Fruit fly (Drosophila melanogaster): ENCODE measurements around the gene Gal.

Gal gene

DNA sequence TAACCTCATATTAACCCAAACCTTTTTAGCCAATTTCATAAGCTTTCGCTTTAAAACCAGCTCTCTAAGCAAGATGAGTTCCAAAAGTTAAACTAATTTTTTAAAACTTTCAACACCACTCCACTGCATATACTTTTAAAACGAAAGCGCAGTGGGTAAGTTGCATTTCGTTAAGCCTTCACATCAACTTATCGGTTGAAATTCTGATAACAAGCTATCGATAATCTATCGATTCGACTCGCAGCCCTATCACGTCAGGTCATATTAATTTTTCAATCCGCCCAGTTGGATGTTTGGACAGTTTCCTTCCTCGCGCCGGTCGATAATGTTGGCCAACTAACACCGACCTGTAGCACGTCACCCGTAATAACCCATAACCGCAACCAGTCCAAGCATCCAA, 20.5 kb downstream of the Gal start, which contains the start of gene ifc (continued):
- TF ChIP-seq Nf-YC (tag; optimal IDR thresholded peaks at IDR 0.05) (peak; percentile 56), Pdp1 (GFP tag; optimal IDR thresholded peaks at IDR 0.05) (peak; percentile 68 to 72), stwl (tag; optimal IDR thresholded peaks at IDR 0.05) (peak; percentile 92), sna (GFP tag; IDR thresholded peaks at IDR 0.05; ENCODE audit: partially characterized antibody) (no peak)

DNA sequence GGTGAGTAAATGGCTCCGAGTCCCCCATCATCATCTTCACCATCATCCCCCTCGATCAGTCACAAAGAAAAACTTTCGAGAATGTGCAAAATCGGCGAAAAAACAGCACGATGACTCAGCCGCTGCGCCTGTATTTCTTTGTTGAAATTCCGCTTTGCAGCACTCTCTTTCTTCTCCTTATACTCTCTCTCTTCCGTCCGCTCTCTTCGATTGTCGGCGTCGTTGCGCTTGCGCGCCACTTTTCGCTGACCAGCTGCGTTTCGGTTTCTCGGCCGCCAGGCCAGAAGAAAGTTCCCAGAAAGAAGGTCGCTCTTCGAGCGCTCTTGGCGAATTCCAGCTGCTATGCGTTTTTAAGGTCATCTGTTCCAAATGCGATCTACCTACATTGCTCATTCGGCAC, 23.4 kb downstream of the Gal start:
- TF ChIP-seq toy (GFP tag; IDR thresholded peaks at IDR 0.05) (no peak), az2 (GFP tag; optimal IDR thresholded peaks at IDR 0.05) (no peak), Adf1 (GFP tag; IDR thresholded peaks at IDR 0.05) (no peak), ewg (GFP tag; optimal IDR thresholded peaks at IDR 0.05) (no peak), chinmo (GFP tag; IDR thresholded peaks at IDR 0.05; ENCODE audit: partially characterized antibody) (no peak), CG2875 (GFP tag; optimal IDR thresholded peaks at IDR 0.05) (no peak), CG15514 (GFP tag; optimal IDR thresholded peaks at IDR 0.05) (no peak), CG15601 (tag; optimal IDR thresholded peaks at IDR 0.05) (no peak), tna (GFP tag; IDR thresholded peaks at IDR 0.05; ENCODE audit: partially characterized antibody) (no peak), CG32532 (GFP tag; IDR thresholded peaks at IDR 0.05) (no peak), sd (tag; optimal IDR thresholded peaks at IDR 0.05) (peak; percentile 8), CG3065 (GFP tag; optimal IDR thresholded peaks at IDR 0.05) (no peak), Blimp-1 (GFP tag; optimal IDR thresholded peaks at IDR 0.05) (no peak), da (GFP tag; optimal IDR thresholded peaks at IDR 0.05) (no peak), CG3163 (GFP tag; optimal IDR thresholded peaks at IDR 0.05) (peak; percentile 50), zfh1 (GFP tag; IDR thresholded peaks at IDR 0.05) (no peak), corto (GFP tag; optimal IDR thresholded peaks at IDR 0.05) (no peak), CG14014 (GFP tag; IDR thresholded peaks at IDR 0.05) (no peak), CG32772 (GFP tag; IDR thresholded peaks at IDR 0.05) (no peak), dm (GFP tag; optimal IDR thresholded peaks at IDR 0.05) (no peak), CG9437 (GFP tag; optimal IDR thresholded peaks at IDR 0.05) (no peak), sna (GFP tag; IDR thresholded peaks at IDR 0.05; ENCODE audit: partially characterized antibody) (no peak), Drgx (GFP tag; IDR thresholded peaks at IDR 0.05) (no peak), tx (GFP tag; optimal IDR thresholded peaks at IDR 0.05) (no peak), CG14965 (GFP tag; optimal IDR thresholded peaks at IDR 0.05; ENCODE audit: borderline replicate concordance) (no peak), Awh (GFP tag; IDR thresholded peaks at IDR 0.05) (no peak), dati (GFP tag; IDR thresholded peaks at IDR 0.05) (no peak), lab (GFP tag; optimal IDR thresholded peaks at IDR 0.05) (no peak), B-H1 (GFP tag; IDR thresholded peaks at IDR 0.05) (no peak), Lpt (GFP tag; optimal IDR thresholded peaks at IDR 0.05) (no peak), Ets97D (GFP tag; optimal IDR thresholded peaks at IDR 0.05) (no peak), croc (GFP tag; conservative IDR thresholded peaks at IDR 0.05) (no peak), Hmx (GFP tag; optimal IDR thresholded peaks at IDR 0.05) (no peak), crc (GFP tag; optimal IDR thresholded peaks at IDR 0.05) (no peak), Trl (optimal IDR thresholded peaks at IDR 0.05) (peak; percentile 20 to 73), Trl (GFP tag; optimal IDR thresholded peaks at IDR 0.05) (no peak), Oli (tag; optimal IDR thresholded peaks at IDR 0.05) (no peak), Pdp1 (GFP tag; optimal IDR thresholded peaks at IDR 0.05) (no peak), CG8924 (tag; optimal IDR thresholded peaks at IDR 0.05) (no peak), cad (GFP tag; optimal IDR thresholded peaks at IDR 0.05) (peak; percentile 11), amos (GFP tag; IDR thresholded peaks at IDR 0.05; ENCODE audit: partially characterized antibody) (no peak), CG11696 (GFP tag; IDR thresholded peaks at IDR 0.05) (no peak), CG9609 (GFP tag; optimal IDR thresholded peaks at IDR 0.05) (no peak), CG15479 (GFP tag; optimal IDR thresholded peaks at IDR 0.05) (peak; percentile 67), CG13624 (GFP tag; optimal IDR thresholded peaks at IDR 0.05) (no peak), nom (GFP tag; optimal IDR thresholded peaks at IDR 0.05) (peak; percentile 38), HHEX (GFP tag; optimal IDR thresholded peaks at IDR 0.05) (no peak), grau (tag; optimal IDR thresholded peaks at IDR 0.05) (no peak)

All from whole organism, embryonic.